Worm (Caenorhabditis elegans): ENCODE data around the gene srh-68.

Gene srh-68

DNA sequence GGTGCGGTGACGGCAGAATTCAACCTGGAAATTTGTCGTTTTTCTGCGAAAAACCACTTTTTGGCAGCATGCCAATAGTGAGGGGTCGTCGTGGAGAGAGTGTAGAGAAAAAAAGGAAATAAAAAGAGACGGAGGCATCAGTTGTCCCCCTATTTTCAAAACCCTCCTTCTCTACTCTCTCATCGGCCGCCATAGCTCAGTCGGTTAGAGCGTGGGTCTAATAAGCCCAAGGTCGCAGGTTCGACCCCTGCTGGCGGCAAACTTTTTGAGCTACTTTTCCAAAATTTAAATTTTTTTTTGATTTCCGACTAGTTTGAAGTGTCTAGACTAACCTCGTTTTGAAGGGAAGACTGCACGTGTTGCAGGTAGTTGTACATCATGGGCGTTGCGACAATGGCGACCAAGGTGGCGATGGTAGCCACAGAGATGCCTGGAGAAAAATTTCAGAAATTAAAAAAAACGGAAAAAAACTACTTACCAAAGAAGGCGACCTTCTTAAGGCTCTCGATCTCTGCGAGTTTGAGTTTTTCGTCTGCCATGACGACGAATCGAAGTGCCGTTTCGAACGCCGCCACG lies 12.5 kb upstream of the srh-68 start, which contains the start of gene col-85 (continued):
- TF ChIP-seq unc-130 (GFP tag; optimal IDR thresholded peaks at IDR 0.05) = peak; percentile 63
- peak; percentile 78; the same call in 1 of the 2 replicates for TF ChIP-seq nhr-42 (GFP tag; IDR thresholded peaks at IDR 0.05)
- TF ChIP-seq nhr-76 (tag; optimal IDR thresholded peaks at IDR 0.05) = no peak
- TF ChIP-seq daf-8 (GFP tag; IDR thresholded peaks at IDR 0.05) = 0 out of 2 replicates have a peak, but pooled peaks have one; percentile 71
- TF ChIP-seq aly-2 (tag; optimal IDR thresholded peaks at IDR 0.05) = no peak
- no peak for TF ChIP-seq attf-4 (tag; optimal IDR thresholded peaks at IDR 0.05)
- TF ChIP-seq F37D6.2 (tag; optimal IDR thresholded peaks at IDR 0.05) = peak; percentile 53
- TF ChIP-seq ztf-7 (tag; optimal IDR thresholded peaks at IDR 0.05) = peak; percentile 71
- TF ChIP-seq snpc-4 (tag; optimal IDR thresholded peaks at IDR 0.05) = peak; percentile 71
- TF ChIP-seq mxl-2 (GFP tag; conservative IDR thresholded peaks at IDR 0.05) = peak; percentile 73
- no peak for TF ChIP-seq ceh-82 (tag; optimal IDR thresholded peaks at IDR 0.05)

DNA sequence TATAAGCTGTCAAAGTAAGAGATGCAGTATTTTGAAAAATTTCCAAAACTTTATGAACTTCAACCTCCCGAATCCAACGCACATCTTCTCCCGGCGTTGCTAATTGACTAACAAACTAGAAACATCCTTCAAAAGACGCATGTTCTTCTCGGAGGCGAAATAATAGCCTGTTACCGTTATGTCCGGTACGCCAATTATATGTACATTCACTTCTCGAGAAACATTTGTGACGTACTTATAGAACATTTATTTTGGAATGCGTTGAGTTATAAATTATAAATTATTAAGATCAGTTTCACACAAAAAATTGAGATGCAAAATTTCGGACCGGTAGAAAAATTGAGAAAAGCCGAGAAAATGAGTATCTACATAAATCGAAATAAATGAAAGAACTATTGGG lies 10.2 kb upstream of the srh-68 start, which contains the start of gene T21B4.3:
T21B4.3 (minus strand) TSS at position 101 of the 400 bp plus-strand sequence.
- TF ChIP-seq unc-39 (tag; optimal IDR thresholded peaks at IDR 0.05) (no peak), nhr-41 (GFP tag; IDR thresholded peaks at IDR 0.05) (no peak), attf-4 (tag; optimal IDR thresholded peaks at IDR 0.05) (no peak), nhr-11 (tag; optimal IDR thresholded peaks at IDR 0.05) (no peak), php-3 (GFP tag; IDR thresholded peaks at IDR 0.05) (no peak), unc-62 (GFP tag; optimal IDR thresholded peaks at IDR 0.05 in 1 of 2) (no peak), unc-62 (tag; optimal IDR thresholded peaks at IDR 0.05) (no peak), duxl-1 (tag; optimal IDR thresholded peaks at IDR 0.05; ENCODE audit: poor library complexity) (no peak), egl-43 (GFP tag; IDR thresholded peaks at IDR 0.05) (no peak), Y5F2A.4 (GFP tag; optimal IDR thresholded peaks at IDR 0.05) (no peak), mxl-2 (GFP tag; conservative IDR thresholded peaks at IDR 0.05) (no peak), D1046.2 (GFP tag; IDR thresholded peaks at IDR 0.05) (no peak)

DNA sequence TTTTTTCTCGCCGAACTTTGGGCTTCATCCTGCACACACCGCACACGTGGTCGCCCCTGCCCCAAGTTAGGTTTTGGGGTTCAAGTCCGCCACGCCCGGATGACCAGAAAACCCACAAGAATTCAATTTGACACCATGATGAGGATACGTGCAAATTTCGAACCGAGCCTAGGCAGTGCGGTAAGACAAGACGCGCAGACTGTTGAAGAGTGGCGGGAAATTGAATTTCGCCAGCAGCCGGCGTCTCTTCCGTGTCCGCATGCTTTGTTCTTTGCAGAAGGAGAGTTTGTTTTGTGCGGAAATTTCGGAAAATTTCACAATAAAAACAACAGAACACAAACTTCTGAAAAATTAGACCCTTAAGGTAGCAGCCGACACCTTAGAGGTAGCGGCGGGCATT lies 7.2 kb upstream of the srh-68 start:
- TF ChIP-seq nhr-6 (tag; optimal IDR thresholded peaks at IDR 0.05) (no peak), nhr-111 (GFP tag; optimal IDR thresholded peaks at IDR 0.05) (no peak), fkh-10 (GFP tag; optimal IDR thresholded peaks at IDR 0.05) (peak; percentile 29), ces-1 (GFP tag; optimal IDR thresholded peaks at IDR 0.05) (peak; percentile 65), mdt-29 (GFP tag; IDR thresholded peaks at IDR 0.05) (no peak), attf-4 (tag; optimal IDR thresholded peaks at IDR 0.05) (no peak), ctbp-1 (GFP tag; IDR thresholded peaks at IDR 0.05) (0 out of 2 replicates have a peak, but pooled peaks have one; percentile 35), ZK337.2 (GFP tag; IDR thresholded peaks at IDR 0.05) (no peak), hif-1 (tag; optimal IDR thresholded peaks at IDR 0.05) (peak in 1 of 2 experiments; percentile 37)

DNA sequence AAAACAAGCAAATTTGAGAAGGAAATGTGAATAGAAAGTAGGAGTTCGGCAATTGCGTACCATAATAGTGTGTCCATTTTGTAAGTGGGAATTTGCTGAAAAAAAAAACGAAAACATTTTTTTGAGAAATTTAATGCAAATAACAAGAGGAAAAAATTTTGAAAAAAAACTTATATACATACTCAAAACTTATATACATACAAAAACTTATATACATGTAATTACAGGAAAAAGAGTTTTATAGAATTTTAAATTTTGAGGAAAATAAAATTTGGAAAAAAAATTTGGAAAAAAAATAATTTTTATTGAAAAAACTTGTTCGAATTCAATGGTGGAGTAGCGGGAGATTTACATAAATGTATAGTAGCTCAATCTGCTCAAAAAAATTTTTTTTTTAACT lies 4.4 kb upstream of the srh-68 start, which contains the start of gene ador-1:
ador-1 (minus strand) TSS at position 101 of the 400 bp plus-strand sequence.
- TF ChIP-seq duxl-1 (tag; optimal IDR thresholded peaks at IDR 0.05; ENCODE audit: poor library complexity) = no peak
- TF ChIP-seq egl-27 (tag; optimal IDR thresholded peaks at IDR 0.05) = no peak
- TF ChIP-seq ama-1 (optimal IDR thresholded peaks at IDR 0.05) = no peak
- no peak for TF ChIP-seq ceh-62 (tag; optimal IDR thresholded peaks at IDR 0.05)

DNA sequence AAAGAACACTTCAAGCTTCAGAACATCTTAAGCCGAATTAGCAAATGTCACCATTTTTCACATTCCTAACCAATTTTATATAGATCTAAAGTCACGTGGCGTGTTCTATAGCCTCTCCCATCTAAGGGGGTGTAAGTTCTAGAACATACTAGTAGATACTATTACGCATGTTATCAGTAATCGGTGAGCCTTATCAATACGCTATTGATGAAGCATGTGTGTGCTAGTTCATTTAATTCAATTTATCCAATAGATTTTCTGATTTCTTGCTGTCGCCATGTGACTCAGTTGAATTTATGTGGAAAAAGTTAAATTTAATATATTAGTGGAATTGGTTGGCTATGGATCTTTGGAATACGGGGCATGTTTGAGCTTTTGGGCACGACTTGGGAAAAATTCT lies 627 bp upstream of the srh-68 start:
- TF ChIP-seq aha-1 (tag) (peak; percentile 64), nhr-10 (tag; optimal IDR thresholded peaks at IDR 0.05) (no peak)
